Worm (Caenorhabditis elegans) whole organism, L2 larva: ENCODE measurements around the gene F11A5.13.

Experiments
- C34F6.9 ChIP-seq: fragments of 150-350 bp; optimal IDR thresholded peaks from 2 replicates; lab custom pipeline; 2014; ENCODE audit warnings: missing biosample characterization, missing genetic modification characterization
- ama-1 ChIP-seq: fragments of 150-350 bp; optimal IDR thresholded peaks from 2 replicates; lab custom pipeline; 2018; ENCODE audit warnings: inconsistent platforms
- blmp-1 ChIP-seq: sonication (generic microtip); optimal IDR thresholded peaks from 2 replicates; lab custom pipeline; 2017; ENCODE audit warnings: missing genetic modification characterization, mild to moderate bottlenecking, missing compliant biosample characterization, antibody characterized with exemption, moderate library complexity; ENCODE audit not compliant: insufficient read depth
- ceh-82 ChIP-seq: fragments of 150-350 bp; optimal IDR thresholded peaks from 2 replicates; lab custom pipeline; 2014; ENCODE audit warnings: missing biosample characterization, missing genetic modification characterization
- dmd-4 ChIP-seq: sonication (generic microtip); optimal IDR thresholded peaks from 2 replicates; lab custom pipeline; 2017; ENCODE audit warnings: missing biosample characterization, missing genetic modification characterization
- mdl-1 ChIP-seq, 2 experiments: fragments of 150-350 bp in 1 of 2; sonication (generic microtip) in 1 of 2; optimal IDR thresholded peaks; 2 replicates each; lab custom pipeline; 2017; ENCODE audit warnings: missing biosample characterization in 2 of 2, missing genetic modification characterization in 2 of 2
- nhr-237 ChIP-seq: fragments of 150-350 bp; optimal IDR thresholded peaks from 2 replicates; lab custom pipeline; 2014; ENCODE audit warnings: missing biosample characterization, missing genetic modification characterization
- unc-62 ChIP-seq: fragments of 150-350 bp; optimal IDR thresholded peaks from 2 replicates; lab custom pipeline; 2014; ENCODE audit warnings: missing biosample characterization, missing genetic modification reagents, missing genetic modification characterization

ce11 chrV:16256395-16256794 lies 29.9 kb upstream of the F11A5.13 start, which contains the start of gene bgnt-1.3:
- TF ChIP-seq dmd-4 (tag; lab: Kevin White, UChicago) (no peak), mdl-1 (tag; optimal IDR thresholded peaks at IDR 0.05; lab: Kevin White, UChicago) (no peak), blmp-1 (no peak), ceh-82 (tag; lab: Kevin White, UChicago) (no peak), ama-1 (lab: Kevin White, UChicago) (no peak), nhr-237 (tag; lab: Kevin White, UChicago) (no peak), unc-62 (GFP tag; lab: Kevin White, UChicago) (no peak), C34F6.9 (tag; lab: Kevin White, UChicago) (no peak)
